Worm (Caenorhabditis elegans) whole organism, midembryonic: ENCODE data around the gene fbxa-55.

Source experiments
- T22C8.4 ChIP-seq: fragments of 200-800 bp; sonication (Bioruptor generic); IDR thresholded peaks from 2 replicates; pipeline ENCODE4 v1.3.6; 2022; ENCODE audit warnings: missing genetic modification characterization, missing compliant biosample characterization
- cog-1 ChIP-seq: sonication (generic microtip); optimal IDR thresholded peaks from 2 replicates; lab custom pipeline; 2016; ENCODE audit warnings: missing genetic modification characterization, missing compliant biosample characterization
- flt-1 ChIP-seq: fragments of 200-800 bp; sonication (Bioruptor generic); IDR thresholded peaks from 2 replicates; pipeline ENCODE4 v1.3.6; 2022; ENCODE audit warnings: missing genetic modification characterization, missing compliant biosample characterization
- klf-2 ChIP-seq: fragments of 200-800 bp; sonication (Bioruptor generic); conservative IDR thresholded peaks from 2 replicates; pipeline ENCODE4 v1.3.6; 2022; ENCODE audit warnings: missing genetic modification reagents, missing genetic modification characterization, missing compliant biosample characterization
- med-1 ChIP-seq: sonication (generic microtip); optimal IDR thresholded peaks from 2 replicates; lab custom pipeline; 2017; ENCODE audit warnings: missing genetic modification characterization, mild to moderate bottlenecking, missing compliant biosample characterization, antibody characterized with exemption, missing genetic modification reagents; ENCODE audit not compliant: insufficient read depth
- ref-1 ChIP-seq: fragments of 200-800 bp; sonication (Bioruptor generic); conservative IDR thresholded peaks from 2 replicates; pipeline ENCODE4 v1.3.6; 2022; ENCODE audit warnings: missing genetic modification reagents, missing genetic modification characterization, missing compliant biosample characterization
- tab-1 ChIP-seq: fragments of 200-800 bp; sonication (Bioruptor generic); IDR thresholded peaks from 2 replicates; pipeline ENCODE4 v1.3.6; 2022; ENCODE audit warnings: missing genetic modification characterization, missing compliant biosample characterization
- ztf-23 ChIP-seq: fragments of 200-800 bp; sonication (Bioruptor generic); IDR thresholded peaks from 2 replicates; pipeline ENCODE4 v1.3.6; 2022; ENCODE audit warnings: missing genetic modification reagents, missing genetic modification characterization, missing compliant biosample characterization
- ztf-29 ChIP-seq: fragments of 200-800 bp; sonication (Bioruptor generic); IDR thresholded peaks from 2 replicates; pipeline ENCODE4 v1.3.6; 2022; ENCODE audit warnings: missing genetic modification reagents, missing genetic modification characterization, missing compliant biosample characterization

fbxa-55 gene

ce11 chrIII:896904-897303, 39.0 kb downstream of the fbxa-55 start:
- TF ChIP-seq ztf-23, result no peak
- no peak for TF ChIP-seq flt-1 (GFP tag; lab: Robert Waterston, UW)

- TF ChIP-seq flt-1 (GFP tag; lab: Robert Waterston, UW) (no peak), klf-2 (GFP tag; lab: Robert Waterston, UW) (no peak), ztf-29 (GFP tag; lab: Robert Waterston, UW) (no peak), ref-1 (GFP tag; lab: Robert Waterston, UW) (no peak), med-1 (GFP tag; lab: Kevin White, UChicago) (no peak), tab-1 (no peak), cog-1 (tag; lab: Kevin White, UChicago) (no peak), T22C8.4 (GFP tag; lab: Robert Waterston, UW) (no peak), ztf-23 (no peak)
These were observed 40.4 kb downstream of the fbxa-55 start, which contains the start of the genes ztf-18 and F23H11.2 for ce11 chrIII:895525-895924. TSS of gene ztf-18 (minus strand) at chrIII:895712. TSS of gene F23H11.2 (plus strand) at chrIII:895747.

- TF ChIP-seq ztf-29 (GFP tag; lab: Robert Waterston, UW), result no peak
- no peak for TF ChIP-seq ztf-23
- TF ChIP-seq cog-1 (tag; lab: Kevin White, UChicago), result no peak
- no peak for TF ChIP-seq klf-2 (GFP tag; lab: Robert Waterston, UW)
- no peak for TF ChIP-seq med-1 (GFP tag; lab: Kevin White, UChicago)
- no peak for TF ChIP-seq T22C8.4 (GFP tag; lab: Robert Waterston, UW)
- TF ChIP-seq flt-1 (GFP tag; lab: Robert Waterston, UW), result no peak
- TF ChIP-seq tab-1, result no peak
- TF ChIP-seq ref-1 (GFP tag; lab: Robert Waterston, UW), result no peak
These were observed 44.9 kb downstream of the fbxa-55 start, which contains the start of gene T24C4.10 for ce11 chrIII:891014-891413. TSS of gene T24C4.10 (minus strand) at chrIII:891243.

ce11 chrIII:888983-889549, 46.8 kb downstream of the fbxa-55 start:
- no peak for TF ChIP-seq T22C8.4 (GFP tag; lab: Robert Waterston, UW)
- no peak for TF ChIP-seq cog-1 (tag; lab: Kevin White, UChicago)
- no peak for TF ChIP-seq tab-1
- TF ChIP-seq ztf-29 (GFP tag; lab: Robert Waterston, UW), result no peak
- no peak for TF ChIP-seq ref-1 (GFP tag; lab: Robert Waterston, UW)
- TF ChIP-seq med-1 (GFP tag; lab: Kevin White, UChicago), result no peak
- TF ChIP-seq flt-1 (GFP tag; lab: Robert Waterston, UW), result no peak
- TF ChIP-seq ztf-23, result no peak
- no peak for TF ChIP-seq klf-2 (GFP tag; lab: Robert Waterston, UW)

- TF ChIP-seq med-1 (GFP tag; lab: Kevin White, UChicago) (no peak), T22C8.4 (GFP tag; lab: Robert Waterston, UW) (peak; percentile 90), cog-1 (tag; lab: Kevin White, UChicago) (peak; percentile 75), flt-1 (GFP tag; lab: Robert Waterston, UW) (0 out of 2 replicates have a peak, but pooled peaks have one; percentile 34)
These were observed 48.0 kb downstream of the fbxa-55 start for ce11 chrIII:887874-888299.

- no peak for TF ChIP-seq cog-1 (tag; lab: Kevin White, UChicago)
- TF ChIP-seq ztf-23, result no peak
- TF ChIP-seq flt-1 (GFP tag; lab: Robert Waterston, UW), result no peak
- TF ChIP-seq ref-1 (GFP tag; lab: Robert Waterston, UW), result no peak
- no peak for TF ChIP-seq med-1 (GFP tag; lab: Kevin White, UChicago)
- TF ChIP-seq ztf-29 (GFP tag; lab: Robert Waterston, UW), result no peak
- TF ChIP-seq T22C8.4 (GFP tag; lab: Robert Waterston, UW), result no peak
- TF ChIP-seq klf-2 (GFP tag; lab: Robert Waterston, UW), result no peak
- TF ChIP-seq tab-1, result no peak
These were observed 49.2 kb downstream of the fbxa-55 start, which contains the start of gene zer-1 for ce11 chrIII:886726-887125. TSS of gene zer-1 (minus strand) at chrIII:886793.

- TF ChIP-seq klf-2 (GFP tag; lab: Robert Waterston, UW), result no peak
- no peak for TF ChIP-seq T22C8.4 (GFP tag; lab: Robert Waterston, UW)
- no peak for TF ChIP-seq med-1 (GFP tag; lab: Kevin White, UChicago)
- no peak for TF ChIP-seq ref-1 (GFP tag; lab: Robert Waterston, UW)
- no peak for TF ChIP-seq cog-1 (tag; lab: Kevin White, UChicago)
- TF ChIP-seq ztf-23, result no peak
- TF ChIP-seq flt-1 (GFP tag; lab: Robert Waterston, UW), result no peak
- TF ChIP-seq ztf-29 (GFP tag; lab: Robert Waterston, UW), result no peak
- TF ChIP-seq tab-1, result no peak
These were observed 52.3 kb downstream of the fbxa-55 start for ce11 chrIII:883595-883994.
